Fruit fly (Drosophila melanogaster) whole organism, embryonic: Measurements from ENCODE around the gene CG3625.

Source experiments
- Adf1 ChIP-seq: fragments of 200-800 bp; sonication (Bioruptor generic); IDR thresholded peaks from 2 replicates; pipeline ENCODE4 v1.3.6; 2022; ENCODE audit warnings: missing biosample characterization, missing genetic modification characterization
- Antp ChIP-seq: fragments of 200-800 bp; sonication (Bioruptor generic); optimal IDR thresholded peaks from 3 replicates; lab custom pipeline; 2016; ENCODE audit warnings: missing biosample characterization, missing genetic modification characterization
- Atf3 ChIP-seq: fragments of 200-800 bp; sonication (Bioruptor generic); optimal IDR thresholded peaks from 3 replicates; lab custom pipeline; 2016; ENCODE audit warnings: missing biosample characterization, missing genetic modification characterization
- CG10274 ChIP-seq: fragments of 200-800 bp; sonication (Bioruptor generic); optimal IDR thresholded peaks from 3 replicates; lab custom pipeline; 2017; ENCODE audit warnings: missing biosample characterization, mild to moderate bottlenecking, missing genetic modification characterization
- CG14441 ChIP-seq: fragments of 200-800 bp; sonication (Bioruptor generic); IDR thresholded peaks from 2 replicates; pipeline ENCODE4 v1.3.6; 2022; ENCODE audit warnings: missing biosample characterization, missing genetic modification characterization
- CG16813 ChIP-seq: fragments of 200-800 bp; sonication (Bioruptor generic); IDR thresholded peaks from 3 replicates; pipeline ENCODE4 v1.3.6; 2022; ENCODE audit warnings: missing biosample characterization, missing genetic modification characterization; ENCODE audit not compliant: partially characterized antibody
- CG17802 ChIP-seq: fragments of 200-800 bp; sonication (Bioruptor generic); optimal IDR thresholded peaks from 2 replicates; lab custom pipeline; 2018; ENCODE audit warnings: missing biosample characterization, mild to moderate bottlenecking, missing genetic modification characterization, moderate library complexity
- CG2120 ChIP-seq: fragments of 200-800 bp; sonication (Bioruptor generic); optimal IDR thresholded peaks from 3 replicates; lab custom pipeline; 2016; ENCODE audit warnings: missing biosample characterization, missing genetic modification characterization
- CG2202 ChIP-seq: fragments of 200-800 bp; sonication (Bioruptor generic); optimal IDR thresholded peaks from 2 replicates; lab custom pipeline; 2018; ENCODE audit warnings: missing biosample characterization, mild to moderate bottlenecking, missing genetic modification characterization
- CG2678 ChIP-seq: fragments of 200-800 bp; sonication (Bioruptor generic); optimal IDR thresholded peaks from 3 replicates; lab custom pipeline; 2019; ENCODE audit warnings: missing biosample characterization, mild to moderate bottlenecking, missing genetic modification characterization, moderate library complexity
- CG43689 ChIP-seq: fragments of 200-800 bp; sonication (Bioruptor generic); IDR thresholded peaks from 2 replicates; pipeline ENCODE4 v1.3.6; 2022; ENCODE audit warnings: missing biosample characterization, missing genetic modification characterization
- CG4730 ChIP-seq: fragments of 200-800 bp; sonication (Bioruptor generic); IDR thresholded peaks from 2 replicates; pipeline ENCODE4 v1.3.6; 2022; ENCODE audit warnings: missing biosample characterization, missing genetic modification characterization
- CG6813 ChIP-seq: fragments of 200-800 bp; sonication (Bioruptor generic); optimal IDR thresholded peaks from 2 replicates; lab custom pipeline; 2017; ENCODE audit warnings: missing biosample characterization, missing genetic modification characterization, mild to moderate bottlenecking, moderate library complexity, missing genetic modification reagents
- CG7839 ChIP-seq: fragments of 200-800 bp; sonication (Bioruptor generic); optimal IDR thresholded peaks from 3 replicates; lab custom pipeline; 2018; ENCODE audit warnings: missing biosample characterization, mild to moderate bottlenecking, missing genetic modification characterization, moderate library complexity
- Camta ChIP-seq: fragments of 200-800 bp; sonication (Bioruptor generic); optimal IDR thresholded peaks from 2 replicates; lab custom pipeline; 2016; ENCODE audit warnings: missing biosample characterization, missing genetic modification characterization
- CrebB ChIP-seq: fragments of 200-800 bp; sonication (Bioruptor generic); optimal IDR thresholded peaks from 3 replicates; lab custom pipeline; 2018; ENCODE audit warnings: missing biosample characterization, mild to moderate bottlenecking, missing genetic modification characterization
- HLH4C ChIP-seq: fragments of 200-800 bp; sonication (Bioruptor generic); IDR thresholded peaks from 3 replicates; pipeline ENCODE4 v1.3.6; 2022; ENCODE audit warnings: missing biosample characterization, missing genetic modification characterization; ENCODE audit not compliant: partially characterized antibody
- Hmr ChIP-seq: fragments of 200-800 bp; sonication (Bioruptor generic); optimal IDR thresholded peaks from 3 replicates; lab custom pipeline; 2017; ENCODE audit warnings: mild to moderate bottlenecking, missing biosample characterization, missing genetic modification reagents, missing genetic modification characterization
- MTF-1 ChIP-seq: fragments of 200-800 bp; sonication (Bioruptor generic); optimal IDR thresholded peaks from 2 replicates; lab custom pipeline; 2018; ENCODE audit warnings: missing biosample characterization, mild to moderate bottlenecking, missing genetic modification characterization, borderline replicate concordance
- Max ChIP-seq: fragments of 200-800 bp; sonication (Bioruptor generic); optimal IDR thresholded peaks from 2 replicates; lab custom pipeline; 2016; ENCODE audit warnings: missing biosample characterization, mild to moderate bottlenecking, missing genetic modification characterization
- Opbp ChIP-seq: fragments of 200-800 bp; sonication (Bioruptor generic); IDR thresholded peaks from 3 replicates; pipeline ENCODE4 v1.3.6; 2022; ENCODE audit warnings: missing biosample characterization, missing genetic modification characterization; ENCODE audit not compliant: partially characterized antibody
- Poxn ChIP-seq: fragments of 200-800 bp; sonication (Bioruptor generic); IDR thresholded peaks from 2 replicates; pipeline ENCODE4 v1.3.6; 2022; ENCODE audit warnings: missing biosample characterization, missing genetic modification characterization
- Rx ChIP-seq: fragments of 200-800 bp; sonication (Bioruptor generic); IDR thresholded peaks from 2 replicates; pipeline ENCODE4 v1.3.6; 2022; ENCODE audit warnings: missing biosample characterization, missing genetic modification characterization
- Stat92E ChIP-seq, 3 experiments: fragments of >200 bp in 2 of 3; fragments of 200-800 bp in 1 of 3; sonication (Bioruptor generic) in 1 of 3; optimal IDR thresholded peaks; 2 replicates each; lab custom pipeline; 2017 to 2019; ENCODE audit warnings: missing biosample characterization in 3 of 3, missing genetic modification characterization in 3 of 3, mild to moderate bottlenecking in 1 of 3, moderate library complexity in 1 of 3
- ase ChIP-seq: fragments of 200-800 bp; sonication (Bioruptor generic); IDR thresholded peaks from 3 replicates; pipeline ENCODE4 v1.3.6; 2022; ENCODE audit warnings: missing biosample characterization, missing genetic modification characterization
- bigmax ChIP-seq: fragments of 200-800 bp; sonication (Bioruptor generic); optimal IDR thresholded peaks from 2 replicates; lab custom pipeline; 2018; ENCODE audit warnings: missing biosample characterization, mild to moderate bottlenecking, missing genetic modification characterization
- cas ChIP-seq: fragments of 200-800 bp; sonication (Bioruptor generic); IDR thresholded peaks from 2 replicates; pipeline ENCODE4 v1.3.6; 2022; ENCODE audit warnings: missing biosample characterization, missing genetic modification characterization
- caup ChIP-seq: fragments of 200-800 bp; sonication (Bioruptor generic); optimal IDR thresholded peaks from 3 replicates; lab custom pipeline; 2017; ENCODE audit warnings: missing biosample characterization, mild to moderate bottlenecking, missing genetic modification characterization, moderate library complexity; ENCODE audit not compliant: severe bottlenecking
- chif ChIP-seq, 2 experiments: fragments of 200-800 bp; sonication (Bioruptor generic); optimal IDR thresholded peaks; 3 replicates each; lab custom pipeline; 2016; ENCODE audit warnings: missing biosample characterization in 2 of 2, missing genetic modification characterization in 2 of 2
- danr ChIP-seq: fragments of 200-800 bp; sonication (Bioruptor generic); IDR thresholded peaks from 2 replicates; pipeline ENCODE4 v1.3.6; 2022; ENCODE audit warnings: missing biosample characterization, missing genetic modification characterization
- gce ChIP-seq: fragments of 200-800 bp; sonication (Bioruptor generic); IDR thresholded peaks from 3 replicates; pipeline ENCODE4 v1.3.6; 2022; ENCODE audit warnings: missing biosample characterization, missing genetic modification characterization
- ham ChIP-seq: fragments of 200-800 bp; sonication (Bioruptor generic); IDR thresholded peaks from 2 replicates; pipeline ENCODE4 v1.3.6; 2022; ENCODE audit warnings: missing biosample characterization, missing genetic modification characterization
- hkb ChIP-seq, 2 experiments: fragments of 200-800 bp in 1 of 2; fragments of >200 bp in 1 of 2; sonication (Bioruptor generic) in 1 of 2; IDR thresholded peaks in 1 of 2; optimal IDR thresholded peaks in 1 of 2; 2 replicates each; pipeline versions ENCODE4 v1.3.6 to Lab custom; 2017 to 2022; ENCODE audit warnings: missing biosample characterization in 1 of 2, missing genetic modification characterization in 1 of 2
- hth ChIP-seq: fragments of >200 bp; optimal IDR thresholded peaks from 2 replicates; lab custom pipeline; 2017; ENCODE audit warnings: inconsistent platforms
- insv ChIP-seq, 2 experiments: fragments of 200-800 bp; sonication (Bioruptor generic); optimal IDR thresholded peaks; 3 replicates each; lab custom pipeline; 2016 to 2018; ENCODE audit warnings: missing biosample characterization in 2 of 2, missing genetic modification characterization in 2 of 2
- lmd ChIP-seq: fragments of 200-800 bp; sonication (Bioruptor generic); IDR thresholded peaks from 2 replicates; pipeline ENCODE4 v1.3.6; 2022; ENCODE audit warnings: missing biosample characterization, missing genetic modification characterization
- lola ChIP-seq, 3 experiments: fragments of >200 bp in 2 of 3; fragments of 200-800 bp in 1 of 3; sonication (Bioruptor generic) in 1 of 3; optimal IDR thresholded peaks; 2 replicates each; lab custom pipeline; 2017 to 2019; ENCODE audit warnings: missing biosample characterization in 3 of 3, missing genetic modification characterization in 3 of 3, mild to moderate bottlenecking in 1 of 3, moderate library complexity in 1 of 3
- mam ChIP-seq: fragments of 200-800 bp; sonication (Bioruptor generic); optimal IDR thresholded peaks from 3 replicates; lab custom pipeline; 2016; ENCODE audit warnings: missing biosample characterization, missing genetic modification characterization
- nom ChIP-seq: fragments of 200-800 bp; sonication (Bioruptor generic); optimal IDR thresholded peaks from 2 replicates; lab custom pipeline; 2017; ENCODE audit warnings: missing biosample characterization, missing genetic modification characterization, mild to moderate bottlenecking, moderate library complexity, missing genetic modification reagents
- otp ChIP-seq: fragments of 200-800 bp; sonication (Bioruptor generic); IDR thresholded peaks from 3 replicates; pipeline ENCODE4, ENCODE4 v1.3.6; 2022; ENCODE audit warnings: missing biosample characterization, missing genetic modification characterization
- pho ChIP-seq: fragments of 200-800 bp; sonication (Bioruptor generic); optimal IDR thresholded peaks from 2 replicates; lab custom pipeline; 2016; ENCODE audit warnings: missing biosample characterization, missing genetic modification characterization
- pum ChIP-seq: fragments of 200-800 bp; sonication (Bioruptor generic); optimal IDR thresholded peaks from 2 replicates; lab custom pipeline; 2016; ENCODE audit warnings: missing biosample characterization, missing genetic modification characterization
- rib ChIP-seq: fragments of 200-800 bp; sonication (Bioruptor generic); IDR thresholded peaks from 2 replicates; pipeline ENCODE4 v1.3.6; 2022; ENCODE audit warnings: missing biosample characterization, missing genetic modification characterization
- sim ChIP-seq: fragments of 200-800 bp; sonication (Bioruptor generic); IDR thresholded peaks from 2 replicates; pipeline ENCODE4 v1.3.6; 2022; ENCODE audit warnings: missing biosample characterization, missing genetic modification characterization
- so ChIP-seq: fragments of 200-800 bp; sonication (Bioruptor generic); IDR thresholded peaks from 3 replicates; pipeline ENCODE4 v1.3.6; 2022; ENCODE audit warnings: missing biosample characterization, missing genetic modification characterization
- stwl ChIP-seq: fragments of 200-800 bp; sonication (Bioruptor generic); optimal IDR thresholded peaks from 3 replicates; lab custom pipeline; 2018; ENCODE audit warnings: missing biosample characterization, mild to moderate bottlenecking, missing genetic modification characterization, moderate library complexity
- trem ChIP-seq: fragments of 200-800 bp; optimal IDR thresholded peaks from 3 replicates; lab custom pipeline; 2019; ENCODE audit warnings: missing biosample characterization, mild to moderate bottlenecking, missing genetic modification characterization, moderate library complexity
- twi ChIP-seq: fragments of 200-800 bp; optimal IDR thresholded peaks from 2 replicates; lab custom pipeline; 2019; ENCODE audit warnings: missing biosample characterization, mild to moderate bottlenecking, missing genetic modification characterization, moderate library complexity

Gene CG3625

DNA sequence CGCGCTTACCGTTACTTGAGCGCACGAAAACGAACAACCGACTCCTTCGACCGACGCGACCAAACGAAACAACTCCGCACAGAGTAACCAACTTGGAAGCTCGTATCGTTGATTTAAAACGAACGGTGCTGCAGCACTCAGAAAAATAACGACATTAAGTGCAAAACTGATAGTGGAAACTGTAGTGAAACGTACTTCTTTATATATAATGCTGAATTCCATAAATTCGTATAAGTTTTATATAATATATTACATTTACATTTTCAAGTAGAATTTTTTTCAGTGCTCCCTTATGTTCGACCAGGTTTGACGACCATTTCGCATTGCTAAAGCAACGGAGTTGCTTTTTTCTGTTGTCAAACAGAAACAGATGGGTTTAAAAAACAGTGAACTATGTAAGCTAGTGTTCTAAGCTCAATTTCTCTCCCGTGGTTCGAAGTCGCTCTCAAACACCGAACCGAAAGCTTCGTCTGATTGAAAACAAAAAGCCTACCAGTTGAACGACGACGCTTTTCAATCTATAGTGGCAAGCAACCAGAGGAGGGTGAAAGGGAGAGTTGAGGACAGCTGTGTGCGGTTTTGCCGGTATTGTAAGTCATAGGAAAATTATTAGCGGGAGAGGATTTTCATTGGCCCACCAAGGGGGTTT, 24.0 kb downstream of the CG3625 start, which contains the start of gene CG17075 (continued):
- TF ChIP-seq CG10274 (GFP tag; lab: Kevin White, UChicago) (peak; percentile 64), Camta (GFP tag; lab: Kevin White, UChicago) (peak; percentile 82), MTF-1 (GFP tag; lab: Kevin White, UChicago) (peak; percentile 69), nom (GFP tag; lab: Kevin White, UChicago) (peak; percentile 40), CG7839 (tag; lab: Kevin White, UChicago) (peak; percentile 98), twi (tag; lab: Kevin White, UChicago) (peak; percentile 78), Stat92E (GFP tag; optimal IDR thresholded peaks at IDR 0.05; lab: Kevin White, UChicago) (peak in 1 of 3 experiments; percentile 16), hth (lab: Kevin White, UChicago) (no peak), Adf1 (GFP tag; lab: Robert Waterston, UW) (peak; percentile 80), lola (GFP tag; optimal IDR thresholded peaks at IDR 0.05; lab: Kevin White, UChicago) (peak in 1 of 3 experiments; percentile 69), Max (peak; percentile 95), chif (GFP tag; optimal IDR thresholded peaks at IDR 0.05; lab: Kevin White, UChicago) (peak; percentile 67 to 82), Rx (GFP tag; lab: Robert Waterston, UW) (peak; percentile 87), ham (GFP tag; lab: Robert Waterston, UW) (peak; percentile 61; the same call in 1 of the 2 replicates), cas (GFP tag; lab: Robert Waterston, UW) (peak; percentile 86), CG6813 (GFP tag; lab: Kevin White, UChicago) (peak; percentile 89), so (GFP tag; lab: Robert Waterston, UW) (peak; percentile 93), CrebB (tag; lab: Kevin White, UChicago) (peak; percentile 90), CG14441 (GFP tag; lab: Robert Waterston, UW) (peak; percentile 95), pho (peak; percentile 86), Poxn (peak; percentile 83), lmd (GFP tag; lab: Robert Waterston, UW) (peak; percentile 96), CG43689 (GFP tag; lab: Robert Waterston, UW) (peak; percentile 89), stwl (tag; lab: Kevin White, UChicago) (no peak), Atf3 (GFP tag; lab: Kevin White, UChicago) (peak; percentile 30), CG2678 (tag; lab: Kevin White, UChicago) (peak; percentile 97), hkb (optimal IDR thresholded peaks at IDR 0.05; lab: Kevin White, UChicago) (no peak), hkb (GFP tag; IDR thresholded peaks at IDR 0.05; lab: Robert Waterston, UW) (peak; percentile 96), danr (GFP tag; lab: Robert Waterston, UW) (peak; percentile 91), rib (GFP tag; lab: Robert Waterston, UW) (peak; percentile 95), gce (GFP tag; lab: Robert Waterston, UW) (peak; percentile 88), CG16813 (GFP tag; lab: Robert Waterston, UW) (no peak), CG4730 (GFP tag; lab: Robert Waterston, UW) (peak; percentile 93), otp (GFP tag; lab: Robert Waterston, UW) (peak; percentile 84), caup (peak; percentile 96), CG2202 (tag; lab: Kevin White, UChicago) (peak; percentile 58), mam (GFP tag; lab: Kevin White, UChicago) (peak; percentile 88), insv (GFP tag; optimal IDR thresholded peaks at IDR 0.05; lab: Kevin White, UChicago) (peak in 1 of 2 experiments; percentile 49), CG17802 (tag; lab: Kevin White, UChicago) (peak; percentile 59), HLH4C (no peak), bigmax (peak; percentile 6), Hmr (GFP tag; lab: Kevin White, UChicago) (peak; percentile 98), trem (tag; lab: Kevin White, UChicago) (peak; percentile 78), sim (GFP tag; lab: Robert Waterston, UW) (peak; percentile 53; the same call in 1 of the 2 replicates), pum (GFP tag; lab: Kevin White, UChicago) (peak; percentile 76), Opbp (GFP tag; lab: Robert Waterston, UW) (no peak), CG2120 (peak; percentile 96), Antp (GFP tag; lab: Kevin White, UChicago) (peak; percentile 77), ase (peak; percentile 94)
